Worm (Caenorhabditis elegans) whole organism, L1 larva: ENCODE data around the gene Y22D7AL.6.
A peak's percentile ranks its signal among the peaks of the same experiment; 100 is the strongest.

Experiments used
- aly-2 ChIP-seq: fragments of 150-350 bp; optimal IDR thresholded peaks from 2 replicates; lab custom pipeline; 2014; ENCODE audit warnings: missing biosample characterization, missing genetic modification characterization
- ama-1 ChIP-seq: fragments of 150-350 bp; optimal IDR thresholded peaks from 2 replicates; lab custom pipeline; 2014
- blmp-1 ChIP-seq: fragments of 150-350 bp; optimal IDR thresholded peaks from 2 replicates; lab custom pipeline; 2014; ENCODE audit warnings: missing biosample characterization, missing genetic modification characterization
- ceh-63 ChIP-seq: fragments of 200-800 bp; sonication (Bioruptor generic); optimal IDR thresholded peaks from 2 replicates; lab custom pipeline; 2018; ENCODE audit warnings: mild to moderate bottlenecking, missing genetic modification characterization, missing compliant biosample characterization
- ceh-90 ChIP-seq: sonication (generic microtip); optimal IDR thresholded peaks from 2 replicates; lab custom pipeline; 2016; ENCODE audit warnings: missing genetic modification characterization, missing compliant biosample characterization
- ces-1 ChIP-seq: fragments of 150-350 bp; optimal IDR thresholded peaks from 2 replicates; lab custom pipeline; 2014; ENCODE audit warnings: missing biosample characterization, missing genetic modification reagents, missing genetic modification characterization
- dpl-1 ChIP-seq, 3 experiments: fragments of 150-350 bp in 2 of 3; sonication (generic microtip) in 1 of 3; optimal IDR thresholded peaks; 2 replicates each; lab custom pipeline; 2014 to 2017; ENCODE audit warnings: missing biosample characterization in 3 of 3, missing genetic modification characterization in 3 of 3, missing genetic modification reagents in 3 of 3
- efl-1 ChIP-seq, 4 experiments: fragments of 150-350 bp; optimal IDR thresholded peaks in 3 of 4; peaks in 1 of 4; 1 replicate in 1 of 4; 2 replicates in 3 of 4; lab custom pipeline; 2014; ENCODE audit warnings: missing biosample characterization in 2 of 4, missing genetic modification characterization in 2 of 4, missing genetic modification reagents in 2 of 4
- efl-3 ChIP-seq: fragments of 200-800 bp; sonication (Bioruptor generic); optimal IDR thresholded peaks from 2 replicates; lab custom pipeline; 2018; ENCODE audit warnings: mild to moderate bottlenecking, missing genetic modification characterization, missing compliant biosample characterization
- egl-27 ChIP-seq, 2 experiments: fragments of 150-350 bp in 1 of 2; sonication (generic microtip); optimal IDR thresholded peaks; 3 replicates each; lab custom pipeline; 2017 to 2018; ENCODE audit warnings: missing biosample characterization in 2 of 2, missing genetic modification characterization in 2 of 2, missing genetic modification reagents in 2 of 2
- elt-2 ChIP-seq: sonication (generic microtip); optimal IDR thresholded peaks from 2 replicates; lab custom pipeline; 2016; ENCODE audit warnings: missing genetic modification characterization, mild to moderate bottlenecking, inconsistent platforms, missing compliant biosample characterization, missing genetic modification reagents
- ets-5 ChIP-seq: fragments of 200-800 bp; sonication (Bioruptor generic); IDR thresholded peaks from 2 replicates; pipeline ENCODE4 v1.3.6; 2022; ENCODE audit warnings: missing genetic modification characterization, missing compliant biosample characterization
- fkh-8 ChIP-seq: sonication (generic microtip); optimal IDR thresholded peaks from 2 replicates; lab custom pipeline; 2016; ENCODE audit warnings: mild to moderate bottlenecking, missing genetic modification characterization, missing compliant biosample characterization
- hpl-2 ChIP-seq: fragments of 150-350 bp; optimal IDR thresholded peaks from 2 replicates; lab custom pipeline; 2014; ENCODE audit warnings: missing biosample characterization, missing genetic modification reagents, missing genetic modification characterization
- irx-1 ChIP-seq: sonication (generic microtip); optimal IDR thresholded peaks from 2 replicates; lab custom pipeline; 2016; ENCODE audit warnings: missing genetic modification characterization, missing compliant biosample characterization
- isw-1 ChIP-seq: fragments of 200-800 bp; sonication (Bioruptor generic); IDR thresholded peaks from 2 replicates; pipeline ENCODE4 v1.3.6; 2022; ENCODE audit warnings: missing genetic modification characterization, missing compliant biosample characterization
- lin-13 ChIP-seq: fragments of 150-350 bp; optimal IDR thresholded peaks from 2 replicates; lab custom pipeline; 2014; ENCODE audit warnings: missing biosample characterization, missing genetic modification reagents, missing genetic modification characterization
- lin-15B ChIP-seq: fragments of 150-350 bp; sonication (generic microtip); optimal IDR thresholded peaks from 3 replicates; lab custom pipeline; 2014; ENCODE audit warnings: missing biosample characterization, missing genetic modification characterization
- lin-35 ChIP-seq, 2 experiments: fragments of 150-350 bp; optimal IDR thresholded peaks; 2 replicates each; lab custom pipeline; 2014; ENCODE audit warnings: missing biosample characterization in 2 of 2, missing genetic modification characterization in 2 of 2, missing genetic modification reagents in 2 of 2
- lin-39 ChIP-seq: fragments of 150-350 bp; optimal IDR thresholded peaks from 2 replicates; lab custom pipeline; 2014; ENCODE audit warnings: missing biosample characterization, missing genetic modification reagents, missing genetic modification characterization
- lsy-2 ChIP-seq, 2 experiments: fragments of 150-350 bp; optimal IDR thresholded peaks; 2 replicates each; lab custom pipeline; 2014; ENCODE audit warnings: missing biosample characterization in 2 of 2, missing genetic modification characterization in 2 of 2
- mdl-1 ChIP-seq, 2 experiments: fragments of 150-350 bp; optimal IDR thresholded peaks; 2 replicates each; lab custom pipeline; 2014 to 2017; ENCODE audit warnings: missing biosample characterization in 2 of 2, missing genetic modification characterization in 2 of 2, inconsistent platforms in 1 of 2
- mep-1 ChIP-seq: fragments of 150-350 bp; optimal IDR thresholded peaks from 2 replicates; lab custom pipeline; 2014; ENCODE audit warnings: missing biosample characterization, missing genetic modification characterization
- nhr-19 ChIP-seq: fragments of 200-800 bp; sonication (Bioruptor generic); conservative IDR thresholded peaks from 2 replicates; pipeline ENCODE4 v1.3.6; 2022; ENCODE audit warnings: missing genetic modification characterization, missing compliant biosample characterization
- nhr-20 ChIP-seq: sonication (generic microtip); optimal IDR thresholded peaks from 2 replicates; lab custom pipeline; 2016; ENCODE audit warnings: mild to moderate bottlenecking, missing genetic modification characterization, missing compliant biosample characterization
- nhr-237 ChIP-seq: fragments of 150-350 bp; optimal IDR thresholded peaks from 2 replicates; lab custom pipeline; 2014; ENCODE audit warnings: missing biosample characterization, missing genetic modification characterization
- nhr-28 ChIP-seq: fragments of 150-350 bp; optimal IDR thresholded peaks from 2 replicates; lab custom pipeline; 2014; ENCODE audit warnings: missing biosample characterization, missing genetic modification characterization
- nhr-47 ChIP-seq: sonication (generic microtip); optimal IDR thresholded peaks from 2 replicates; lab custom pipeline; 2016; ENCODE audit warnings: mild to moderate bottlenecking, missing genetic modification characterization, moderate library complexity, missing compliant biosample characterization
- nhr-71 ChIP-seq: sonication (generic microtip); optimal IDR thresholded peaks from 2 replicates; lab custom pipeline; 2016; ENCODE audit warnings: mild to moderate bottlenecking, missing genetic modification characterization, moderate library complexity, missing compliant biosample characterization
- nhr-77 ChIP-seq: fragments of 150-350 bp; optimal IDR thresholded peaks from 2 replicates; lab custom pipeline; 2014; ENCODE audit warnings: missing biosample characterization, missing genetic modification characterization
- nhr-84 ChIP-seq: sonication (generic microtip); optimal IDR thresholded peaks from 2 replicates; lab custom pipeline; 2017; ENCODE audit warnings: missing biosample characterization, missing genetic modification characterization
- nhr-85 ChIP-seq: sonication (generic microtip); peaks from one replicate; lab custom pipeline; 2016; ENCODE audit warnings: missing genetic modification characterization, inconsistent platforms, missing compliant biosample characterization
- nhr-90 ChIP-seq: sonication (generic microtip); optimal IDR thresholded peaks from 2 replicates; lab custom pipeline; 2016; ENCODE audit warnings: mild to moderate bottlenecking, missing genetic modification characterization, missing compliant biosample characterization; ENCODE audit not compliant: poor library complexity
- pax-3 ChIP-seq: fragments of 200-800 bp; sonication (Bioruptor generic); optimal IDR thresholded peaks from 2 replicates; lab custom pipeline; 2018; ENCODE audit warnings: mild to moderate bottlenecking, missing genetic modification characterization, moderate library complexity, missing compliant biosample characterization
- pqm-1 ChIP-seq: sonication (generic microtip); optimal IDR thresholded peaks from 3 replicates; lab custom pipeline; 2017; ENCODE audit warnings: missing biosample characterization, missing genetic modification characterization
- rnt-1 ChIP-seq: sonication (generic microtip); optimal IDR thresholded peaks from 2 replicates; lab custom pipeline; 2016; ENCODE audit warnings: mild to moderate bottlenecking, missing genetic modification characterization, moderate library complexity, missing compliant biosample characterization
- skn-1 ChIP-seq: fragments of 150-350 bp; optimal IDR thresholded peaks from 2 replicates; lab custom pipeline; 2014; ENCODE audit warnings: missing biosample characterization, missing genetic modification characterization
- snu-23 ChIP-seq: sonication (generic microtip); optimal IDR thresholded peaks from 2 replicates; lab custom pipeline; 2016; ENCODE audit warnings: missing genetic modification characterization, missing compliant biosample characterization
- tbx-2 ChIP-seq: sonication (generic microtip); optimal IDR thresholded peaks from 2 replicates; lab custom pipeline; 2016; ENCODE audit warnings: missing genetic modification characterization, missing compliant biosample characterization
- unc-86 ChIP-seq: sonication (generic microtip); optimal IDR thresholded peaks from 2 replicates; lab custom pipeline; 2016; ENCODE audit warnings: missing genetic modification characterization, missing compliant biosample characterization
- unc-98 ChIP-seq: fragments of 200-800 bp; sonication (Bioruptor generic); IDR thresholded peaks from 2 replicates; pipeline ENCODE4 v1.3.6; 2022; ENCODE audit warnings: missing genetic modification characterization, missing compliant biosample characterization
- xbp-1 ChIP-seq: sonication (generic microtip); optimal IDR thresholded peaks from 2 replicates; lab custom pipeline; 2016; ENCODE audit warnings: missing genetic modification characterization, missing compliant biosample characterization
- zag-1 ChIP-seq: fragments of 150-350 bp; optimal IDR thresholded peaks from 2 replicates; lab custom pipeline; 2014; ENCODE audit warnings: missing biosample characterization, missing genetic modification characterization
- ztf-4 ChIP-seq: fragments of 150-350 bp; optimal IDR thresholded peaks from 2 replicates; lab custom pipeline; 2014; ENCODE audit warnings: missing biosample characterization, missing genetic modification characterization

Gene Y22D7AL.6

DNA sequence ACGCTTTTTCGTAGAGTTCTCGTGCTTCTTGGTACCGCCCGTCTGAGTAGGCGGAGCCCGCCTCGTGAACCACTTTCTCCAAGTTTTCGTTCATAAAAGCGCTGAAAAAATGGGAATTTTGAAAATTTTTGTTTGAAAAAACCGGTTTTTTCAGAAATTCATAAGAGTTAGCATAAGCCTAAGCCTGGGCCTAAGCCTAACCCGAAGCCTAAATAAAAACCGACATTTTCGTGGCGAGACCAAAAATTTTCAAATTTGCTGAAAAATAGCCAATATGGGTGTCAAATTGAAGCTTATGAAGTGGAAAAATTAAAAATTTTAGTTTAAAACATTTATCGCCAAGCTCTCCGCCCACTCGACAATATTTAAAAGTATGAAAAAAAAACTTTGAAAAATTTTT is 9.2 kb downstream of the Y22D7AL.6 start, which contains the start of gene Y22D7AL.9:
Gene Y22D7AL.9, minus strand, starts transcription at position 101 of the 400 bp plus-strand sequence.
- TF ChIP-seq pax-3 (tag; lab: Kevin White, UChicago) (no peak), nhr-237 (no peak), ceh-90 (no peak), nhr-85 (tag; lab: Kevin White, UChicago) (no peak), nhr-90 (tag; lab: Kevin White, UChicago) (no peak), mdl-1 (tag; optimal IDR thresholded peaks at IDR 0.05; lab: Kevin White, UChicago) (no peak), nhr-28 (tag; lab: Kevin White, UChicago) (no peak), ztf-4 (tag; lab: Kevin White, UChicago) (no peak), unc-86 (no peak), hpl-2 (GFP tag; lab: Kevin White, UChicago) (no peak), mep-1 (no peak), lin-39 (tag; lab: Kevin White, UChicago) (no peak), irx-1 (tag; lab: Kevin White, UChicago) (no peak), pqm-1 (tag; lab: Kevin White, UChicago) (no peak), zag-1 (tag; lab: Kevin White, UChicago) (no peak), lin-15B (tag; lab: Kevin White, UChicago) (no peak), isw-1 (GFP tag; lab: Robert Waterston, UW) (no peak)
- TF ChIP-seq, all 84 proteins: peak for 0

DNA sequence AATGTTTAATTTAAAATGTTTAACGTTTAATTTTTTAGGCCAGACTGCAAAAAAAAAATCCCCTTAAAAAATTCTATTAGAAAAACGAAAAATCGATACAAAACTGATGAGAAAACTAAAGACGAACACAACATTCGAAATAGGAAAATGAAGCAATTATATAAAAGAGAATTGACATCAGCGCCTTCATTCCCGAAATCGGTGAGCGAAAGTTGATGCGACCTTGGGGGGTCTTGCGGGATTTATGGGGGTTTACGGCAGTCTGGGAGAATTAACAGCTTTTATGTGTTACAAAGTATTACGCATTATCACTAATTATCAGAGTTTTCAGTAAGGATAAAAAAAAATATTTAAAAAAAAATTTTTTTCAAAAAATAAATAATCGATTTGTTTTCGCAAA is 9.7 kb downstream of the Y22D7AL.6 start:
- TF ChIP-seq blmp-1 (tag; lab: Kevin White, UChicago) = peak; percentile 99
- no peak for TF ChIP-seq unc-98 (GFP tag; lab: Robert Waterston, UW)
- TF ChIP-seq, all 84 proteins: peak for 1

DNA sequence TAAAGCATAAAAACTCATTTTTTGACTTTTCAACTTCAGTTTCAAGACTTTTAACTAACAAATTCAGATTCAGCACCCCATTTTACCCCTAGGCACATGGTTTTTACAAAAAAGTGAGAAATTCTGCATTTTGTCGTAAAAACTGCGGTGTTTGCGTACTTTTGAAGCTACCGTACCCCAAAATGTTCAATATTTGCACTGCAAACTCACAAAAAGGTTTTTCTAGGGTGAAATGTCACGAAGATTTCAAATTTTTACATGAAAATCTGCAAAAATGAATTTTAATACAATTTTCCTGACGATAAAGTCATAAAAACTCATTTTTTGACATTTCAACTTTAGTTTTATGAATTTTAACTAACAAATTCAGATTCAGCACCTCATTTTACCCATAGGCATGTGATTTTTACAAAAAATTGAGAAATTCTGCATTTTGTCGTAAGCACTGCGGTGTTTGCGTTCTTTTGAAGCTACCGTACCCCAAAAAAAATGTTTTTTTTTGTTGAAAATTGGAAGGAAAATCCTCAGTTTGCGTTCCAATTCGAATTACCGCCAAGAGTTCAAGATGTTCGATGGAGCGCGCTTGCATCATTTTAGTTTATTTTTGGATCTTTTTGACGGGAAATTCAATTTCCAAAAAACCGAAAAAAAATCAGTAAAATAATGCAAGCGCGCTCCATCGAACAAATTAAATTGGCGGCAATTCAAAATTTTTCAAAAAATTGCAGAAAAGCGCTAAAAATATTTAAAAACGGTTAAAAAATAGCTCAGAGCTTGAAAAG is 11.7 kb downstream of the Y22D7AL.6 start:
- TF ChIP-seq xbp-1 = peak; percentile 6
- TF ChIP-seq lin-35 (GFP tag; optimal IDR thresholded peaks at IDR 0.05; lab: Kevin White, UChicago) = peak; percentile 30 to 71
- TF ChIP-seq ztf-4 (tag; lab: Kevin White, UChicago) = peak; percentile 23
- TF ChIP-seq efl-3 (GFP tag; lab: Kevin White, UChicago) = no peak
- no peak for TF ChIP-seq nhr-77
- TF ChIP-seq nhr-47 (tag; lab: Kevin White, UChicago) = peak; percentile 31
- no peak for TF ChIP-seq pqm-1 (tag; lab: Kevin White, UChicago)
- peak; percentile 47 to 81 for TF ChIP-seq lsy-2 (tag; optimal IDR thresholded peaks at IDR 0.05; lab: Kevin White, UChicago)
- peak; percentile 32 to 62 (median 55) for TF ChIP-seq dpl-1 (GFP tag; optimal IDR thresholded peaks at IDR 0.05; lab: Kevin White, UChicago)
- peak; percentile 64 for TF ChIP-seq lin-13
- peak; percentile 71 for TF ChIP-seq ama-1 (lab: Kevin White, UChicago)
- TF ChIP-seq egl-27 (tag; optimal IDR thresholded peaks at IDR 0.05; lab: Kevin White, UChicago) = no peak
- TF ChIP-seq ceh-63 (GFP tag; lab: Kevin White, UChicago) = no peak
- TF ChIP-seq rnt-1 = peak; percentile 36
- no peak for TF ChIP-seq nhr-84 (tag; lab: Kevin White, UChicago)
- TF ChIP-seq ces-1 (GFP tag; lab: Kevin White, UChicago) = no peak
- TF ChIP-seq skn-1 = no peak
- TF ChIP-seq mep-1 = peak; percentile 1
- TF ChIP-seq snu-23 (GFP tag; lab: Kevin White, UChicago) = peak; percentile 22
- peak in 1 of 2 experiments; percentile 29 for TF ChIP-seq efl-1 (optimal IDR thresholded peaks at IDR 0.05; lab: Kevin White, UChicago)
- TF ChIP-seq efl-1 (GFP tag; optimal IDR thresholded peaks at IDR 0.05 in 1 of 2; lab: Kevin White, UChicago) = peak; percentile 70 to 97
- TF ChIP-seq irx-1 (tag; lab: Kevin White, UChicago) = no peak
- peak; percentile 19; the same call in 1 of the 2 replicates for TF ChIP-seq nhr-19 (GFP tag; lab: Robert Waterston, UW)
- TF ChIP-seq nhr-85 (tag; lab: Kevin White, UChicago) = peak; percentile 73
- peak; percentile 39 for TF ChIP-seq aly-2 (tag; lab: Kevin White, UChicago)
- no peak for TF ChIP-seq tbx-2
- TF ChIP-seq nhr-20 (tag; lab: Kevin White, UChicago) = peak; percentile 20
- TF ChIP-seq nhr-90 (tag; lab: Kevin White, UChicago) = peak; percentile 20
- TF ChIP-seq fkh-8 (tag; lab: Kevin White, UChicago) = no peak
- TF ChIP-seq ets-5 (GFP tag; lab: Robert Waterston, UW) = 0 out of 2 replicates have a peak, but pooled peaks have one; percentile 50
- peak; percentile 28 for TF ChIP-seq elt-2 (tag; lab: Kevin White, UChicago)
- peak; percentile 45 for TF ChIP-seq nhr-71
